Fruit fly (Drosophila melanogaster): ENCODE results near the gene Ten-m.

- TF ChIP-seq usp (GFP tag; optimal IDR thresholded peaks at IDR 0.05) (no peak), Hr78 (GFP tag; optimal IDR thresholded peaks at IDR 0.05) (no peak), psq (GFP tag; optimal IDR thresholded peaks at IDR 0.05) (no peak), sv (GFP tag; optimal IDR thresholded peaks at IDR 0.05) (no peak), lola (GFP tag; optimal IDR thresholded peaks at IDR 0.05) (no peak), N (GFP tag; optimal IDR thresholded peaks at IDR 0.05) (no peak), br (GFP tag; optimal IDR thresholded peaks at IDR 0.05) (no peak), Mio (GFP tag; optimal IDR thresholded peaks at IDR 0.05) (no peak), HLH106 (tag; optimal IDR thresholded peaks at IDR 0.05) (no peak), Abd-B (GFP tag; optimal IDR thresholded peaks at IDR 0.05) (no peak), h (GFP tag; optimal IDR thresholded peaks at IDR 0.05) (peak; percentile 9), pan (optimal IDR thresholded peaks at IDR 0.05) (no peak)
These were observed 56.1 kb downstream of the Ten-m start for dm6 chr3L:22351550-22351949.
